Worm (Caenorhabditis elegans): ENCODE results near the gene Y54F10AM.15.

The Y54F10AM.15 gene

ce11 chrIII:2528621-2529113 is at the start of gene Y54F10AM.15, which contains the start of the genes rbc-2 and ndua-8:
Y54F10AM.15 (minus strand) TSS chrIII:2528679.
rbc-2 (minus strand) TSS chrIII:2528689.
ndua-8 (plus strand) TSS chrIII:2529063.
- no peak for TF ChIP-seq blmp-1 (tag; optimal IDR thresholded peaks at IDR 0.05)
- TF ChIP-seq bed-3 (GFP tag; optimal IDR thresholded peaks at IDR 0.05): no peak
- TF ChIP-seq lin-13 (tag; optimal IDR thresholded peaks at IDR 0.05): peak; percentile 96
- TF ChIP-seq sptf-1 (tag; optimal IDR thresholded peaks at IDR 0.05): no peak
- peak; percentile 84 for TF ChIP-seq unc-120 (tag; optimal IDR thresholded peaks at IDR 0.05; ENCODE audit: poor library complexity, severe bottlenecking)
- TF ChIP-seq nhr-76 (tag; optimal IDR thresholded peaks at IDR 0.05): no peak
- TF ChIP-seq elt-3 (tag; optimal IDR thresholded peaks at IDR 0.05): no peak
- TF ChIP-seq nhr-237 (tag; optimal IDR thresholded peaks at IDR 0.05): peak; percentile 88
- peak; percentile 67 for TF ChIP-seq ces-1 (GFP tag; optimal IDR thresholded peaks at IDR 0.05)
- no peak for TF ChIP-seq ceh-83 (GFP tag; optimal IDR thresholded peaks at IDR 0.05)
- TF ChIP-seq snpc-4 (tag; optimal IDR thresholded peaks at IDR 0.05): no peak
- no peak for TF ChIP-seq elt-1 (tag; optimal IDR thresholded peaks at IDR 0.05; ENCODE audit: borderline replicate concordance, insufficient read depth)
- no peak for TF ChIP-seq lin-32 (GFP tag; optimal IDR thresholded peaks at IDR 0.05)
- no peak for TF ChIP-seq drap-1 (GFP tag; optimal IDR thresholded peaks at IDR 0.05)
- TF ChIP-seq cnd-1 (tag; optimal IDR thresholded peaks at IDR 0.05): no peak
- no peak for TF ChIP-seq nhr-12 (tag; optimal IDR thresholded peaks at IDR 0.05)
- peak; percentile 77 for TF ChIP-seq pha-4 (tag; optimal IDR thresholded peaks at IDR 0.05)
- peak; percentile 91 for TF ChIP-seq lsy-2 (tag; optimal IDR thresholded peaks at IDR 0.05)
- peak; percentile 29 for TF ChIP-seq nhr-2 (tag; optimal IDR thresholded peaks at IDR 0.05)
- TF ChIP-seq sem-2 (GFP tag; optimal IDR thresholded peaks at IDR 0.05): no peak
- no peak for TF ChIP-seq flh-1 (GFP tag; optimal IDR thresholded peaks at IDR 0.05)
- TF ChIP-seq nhr-28 (tag; optimal IDR thresholded peaks at IDR 0.05): no peak
- TF ChIP-seq mls-2 (tag; optimal IDR thresholded peaks at IDR 0.05): no peak
- TF ChIP-seq mep-1 (tag; optimal IDR thresholded peaks at IDR 0.05): peak; percentile 97
- no peak for TF ChIP-seq unc-39 (tag; optimal IDR thresholded peaks at IDR 0.05)
- TF ChIP-seq ham-2 (GFP tag; optimal IDR thresholded peaks at IDR 0.05): peak; percentile 8
- TF ChIP-seq ceh-39 (tag; optimal IDR thresholded peaks at IDR 0.05): peak; percentile 83
- TF ChIP-seq tbx-8 (GFP tag; optimal IDR thresholded peaks at IDR 0.05): no peak
- peak; percentile 0 for TF ChIP-seq mab-5 (tag; optimal IDR thresholded peaks at IDR 0.05)
- TF ChIP-seq hlh-1 (tag; optimal IDR thresholded peaks at IDR 0.05): peak; percentile 66
- no peak for TF ChIP-seq zip-8 (tag; optimal IDR thresholded peaks at IDR 0.05)
- peak; percentile 12 for TF ChIP-seq ztf-11 (tag; optimal IDR thresholded peaks at IDR 0.05)
- peak; percentile 7 for TF ChIP-seq M03D4.4 (tag; optimal IDR thresholded peaks at IDR 0.05)
- no peak for TF ChIP-seq ceh-43 (GFP tag; optimal IDR thresholded peaks at IDR 0.05)
- TF ChIP-seq unc-62 (GFP tag; optimal IDR thresholded peaks at IDR 0.05): peak; percentile 46

ce11 chrIII:2577982-2578381 is 49.5 kb upstream of the Y54F10AM.15 start:
- TF ChIP-seq blmp-1 (tag; optimal IDR thresholded peaks at IDR 0.05): no peak
- no peak for TF ChIP-seq drap-1 (GFP tag; optimal IDR thresholded peaks at IDR 0.05)
- TF ChIP-seq snpc-4 (tag; optimal IDR thresholded peaks at IDR 0.05): no peak
- no peak for TF ChIP-seq nhr-28 (tag; optimal IDR thresholded peaks at IDR 0.05)
- TF ChIP-seq flh-1 (GFP tag; optimal IDR thresholded peaks at IDR 0.05): no peak
- no peak for TF ChIP-seq nhr-2 (tag; optimal IDR thresholded peaks at IDR 0.05)
- no peak for TF ChIP-seq elt-3 (tag; optimal IDR thresholded peaks at IDR 0.05)
- no peak for TF ChIP-seq sem-2 (GFP tag; optimal IDR thresholded peaks at IDR 0.05)
- TF ChIP-seq ceh-43 (GFP tag; optimal IDR thresholded peaks at IDR 0.05): no peak
- TF ChIP-seq sptf-1 (tag; optimal IDR thresholded peaks at IDR 0.05): no peak

ce11 chrIII:2576360-2577259 is 48.1 kb upstream of the Y54F10AM.15 start:
- peak; percentile 48 for TF ChIP-seq unc-120 (tag; optimal IDR thresholded peaks at IDR 0.05; ENCODE audit: poor library complexity, severe bottlenecking)
- no peak for TF ChIP-seq mab-5 (tag; optimal IDR thresholded peaks at IDR 0.05)
- TF ChIP-seq ces-1 (GFP tag; optimal IDR thresholded peaks at IDR 0.05): peak; percentile 49
- TF ChIP-seq sptf-1 (tag; optimal IDR thresholded peaks at IDR 0.05): peak; percentile 75
- peak; percentile 41 for TF ChIP-seq mls-2 (tag; optimal IDR thresholded peaks at IDR 0.05)
- TF ChIP-seq lin-32 (GFP tag; optimal IDR thresholded peaks at IDR 0.05): peak; percentile 2
- TF ChIP-seq flh-1 (GFP tag; optimal IDR thresholded peaks at IDR 0.05): no peak
- TF ChIP-seq nhr-237 (tag; optimal IDR thresholded peaks at IDR 0.05): no peak
- peak; percentile 44 for TF ChIP-seq lsy-2 (tag; optimal IDR thresholded peaks at IDR 0.05)
- peak; percentile 19 for TF ChIP-seq M03D4.4 (tag; optimal IDR thresholded peaks at IDR 0.05)
- TF ChIP-seq ceh-43 (GFP tag; optimal IDR thresholded peaks at IDR 0.05): peak; percentile 5
- peak; percentile 7 for TF ChIP-seq hlh-1 (tag; optimal IDR thresholded peaks at IDR 0.05)
- no peak for TF ChIP-seq unc-62 (GFP tag; optimal IDR thresholded peaks at IDR 0.05)
- peak; percentile 38 for TF ChIP-seq drap-1 (GFP tag; optimal IDR thresholded peaks at IDR 0.05)
- peak; percentile 38 for TF ChIP-seq ceh-83 (GFP tag; optimal IDR thresholded peaks at IDR 0.05)
- peak; percentile 43 for TF ChIP-seq mep-1 (tag; optimal IDR thresholded peaks at IDR 0.05)
- peak; percentile 69 for TF ChIP-seq ham-2 (GFP tag; optimal IDR thresholded peaks at IDR 0.05)
- TF ChIP-seq lin-13 (tag; optimal IDR thresholded peaks at IDR 0.05): peak; percentile 14
